Worm (Caenorhabditis elegans): ENCODE data around the gene unc-60.
A peak's percentile ranks its signal among the peaks of the same experiment; 100 is the strongest.

Gene unc-60

ce11 chrV:1487262-1487661 is 12.4 kb downstream of the unc-60 start:
- TF ChIP-seq ceh-62 (tag; optimal IDR thresholded peaks at IDR 0.05), result no peak
- TF ChIP-seq hmg-1.1 (GFP tag; IDR thresholded peaks at IDR 0.05), result no peak
- TF ChIP-seq nhr-77 (tag; optimal IDR thresholded peaks at IDR 0.05), result no peak
- no peak for TF ChIP-seq lsy-2 (tag; optimal IDR thresholded peaks at IDR 0.05)
- TF ChIP-seq arid-1 (GFP tag; conservative IDR thresholded peaks at IDR 0.05), result no peak
- TF ChIP-seq nhr-10 (tag; optimal IDR thresholded peaks at IDR 0.05), result no peak
- no peak for TF ChIP-seq ceh-32 (tag; optimal IDR thresholded peaks at IDR 0.05; ENCODE audit: poor library complexity)
- no peak for TF ChIP-seq mdt-29 (GFP tag; IDR thresholded peaks at IDR 0.05)
- TF ChIP-seq F37D6.2 (tag; optimal IDR thresholded peaks at IDR 0.05), result no peak
- no peak for TF ChIP-seq zip-11 (GFP tag; IDR thresholded peaks at IDR 0.05)
- TF ChIP-seq dmd-9 (GFP tag; IDR thresholded peaks at IDR 0.05), result no peak
- no peak for TF ChIP-seq daf-19 (GFP tag; conservative IDR thresholded peaks at IDR 0.05)
- TF ChIP-seq ZK546.5 (tag; optimal IDR thresholded peaks at IDR 0.05), result no peak
- TF ChIP-seq lin-38 (GFP tag; IDR thresholded peaks at IDR 0.05), result no peak
- no peak for TF ChIP-seq T20F7.1 (GFP tag; optimal IDR thresholded peaks at IDR 0.05)
- no peak for TF ChIP-seq Y48G9A.11 (GFP tag; IDR thresholded peaks at IDR 0.05)
- TF ChIP-seq zag-1 (tag; optimal IDR thresholded peaks at IDR 0.05), result no peak

ce11 chrV:1488642-1489041 is 13.8 kb downstream of the unc-60 start:
- no peak for TF ChIP-seq ceh-20 (GFP tag; IDR thresholded peaks at IDR 0.05)
- peak; percentile 16 for TF ChIP-seq nhr-11 (tag; optimal IDR thresholded peaks at IDR 0.05)

- TF ChIP-seq jun-1 (tag; optimal IDR thresholded peaks at IDR 0.05), result no peak
Observed at ce11 chrV:1491510-1491909, 16.6 kb downstream of the unc-60 start, which contains the start of gene C38C3.6. TSS of gene C38C3.6 (minus strand) at chrV:1491610.

ce11 chrV:1494469-1494868 is 19.6 kb downstream of the unc-60 start, which contains the start of gene spig-7:
TSS of gene spig-7 (plus strand) at chrV:1494769.
- no peak for TF ChIP-seq zip-2 (tag; optimal IDR thresholded peaks at IDR 0.05)
- TF ChIP-seq dmd-8 (GFP tag; IDR thresholded peaks at IDR 0.05), result no peak
- no peak for TF ChIP-seq hmg-1.1 (GFP tag; IDR thresholded peaks at IDR 0.05)
- TF ChIP-seq attf-4 (tag; optimal IDR thresholded peaks at IDR 0.05), result no peak
- TF ChIP-seq nhr-41 (GFP tag; IDR thresholded peaks at IDR 0.05), result no peak
- TF ChIP-seq F44E2.7 (GFP tag; IDR thresholded peaks at IDR 0.05), result no peak
- TF ChIP-seq T26A8.4 (GFP tag; IDR thresholded peaks at IDR 0.05), result no peak
- TF ChIP-seq F10B5.3 (tag; optimal IDR thresholded peaks at IDR 0.05), result no peak
- TF ChIP-seq unc-130 (GFP tag; optimal IDR thresholded peaks at IDR 0.05), result no peak
- no peak for TF ChIP-seq rbr-2 (tag; optimal IDR thresholded peaks at IDR 0.05)
- TF ChIP-seq unc-62 (GFP tag; optimal IDR thresholded peaks at IDR 0.05 in 1 of 2), result no peak
- TF ChIP-seq unc-62 (tag; optimal IDR thresholded peaks at IDR 0.05), result no peak
- TF ChIP-seq nhr-10 (tag; optimal IDR thresholded peaks at IDR 0.05), result no peak
- TF ChIP-seq skn-1 (tag; optimal IDR thresholded peaks at IDR 0.05), result no peak
- no peak for TF ChIP-seq daf-16 (GFP tag; optimal IDR thresholded peaks at IDR 0.05)
- TF ChIP-seq daf-16 (tag; optimal IDR thresholded peaks at IDR 0.05), result no peak
- TF ChIP-seq zag-1 (tag; optimal IDR thresholded peaks at IDR 0.05), result no peak
- no peak for TF ChIP-seq lsy-2 (tag; optimal IDR thresholded peaks at IDR 0.05)
- TF ChIP-seq lin-29 (GFP tag; IDR thresholded peaks at IDR 0.05), result no peak
- TF ChIP-seq snpc-1.2 (GFP tag; IDR thresholded peaks at IDR 0.05), result no peak

- no peak for TF ChIP-seq lin-29 (GFP tag; IDR thresholded peaks at IDR 0.05)
- TF ChIP-seq nhr-111 (GFP tag; optimal IDR thresholded peaks at IDR 0.05), result no peak
- TF ChIP-seq zip-2 (tag; optimal IDR thresholded peaks at IDR 0.05), result no peak
- TF ChIP-seq egl-43 (GFP tag; IDR thresholded peaks at IDR 0.05), result no peak
- TF ChIP-seq Y48G9A.11 (GFP tag; IDR thresholded peaks at IDR 0.05), result no peak
- TF ChIP-seq vab-7 (GFP tag; IDR thresholded peaks at IDR 0.05), result no peak
- TF ChIP-seq T26A8.4 (GFP tag; IDR thresholded peaks at IDR 0.05), result no peak
- no peak for TF ChIP-seq sdz-12 (GFP tag; optimal IDR thresholded peaks at IDR 0.05)
- no peak for TF ChIP-seq nhr-237 (tag; optimal IDR thresholded peaks at IDR 0.05)
- TF ChIP-seq mxl-3 (GFP tag; optimal IDR thresholded peaks at IDR 0.05), result no peak
- no peak for TF ChIP-seq tra-1 (GFP tag; IDR thresholded peaks at IDR 0.05)
- no peak for TF ChIP-seq ceh-20 (GFP tag; IDR thresholded peaks at IDR 0.05)
- TF ChIP-seq nhr-77 (tag; optimal IDR thresholded peaks at IDR 0.05), result no peak
- no peak for TF ChIP-seq mdt-29 (GFP tag; IDR thresholded peaks at IDR 0.05)
- TF ChIP-seq unc-130 (GFP tag; optimal IDR thresholded peaks at IDR 0.05), result no peak
- no peak for TF ChIP-seq zip-11 (GFP tag; IDR thresholded peaks at IDR 0.05)
- TF ChIP-seq hif-1 (tag; optimal IDR thresholded peaks at IDR 0.05), result no peak
- TF ChIP-seq mep-1 (tag; optimal IDR thresholded peaks at IDR 0.05), result no peak
Observed at ce11 chrV:1495334-1495733, 20.4 kb downstream of the unc-60 start, which contains the start of gene C38C3.3. TSS of gene C38C3.3 (plus strand) at chrV:1495634.

Data from whole organism, L4 larva.